Worm (Caenorhabditis elegans): ENCODE results near the gene aptf-3.

ce11 chrII:8611330-8611729 lies 17.3 kb downstream of the aptf-3 start:
- TF ChIP-seq ztf-23 (GFP tag; IDR thresholded peaks at IDR 0.05) (no peak), cog-1 (tag; optimal IDR thresholded peaks at IDR 0.05) (no peak), flt-1 (GFP tag; IDR thresholded peaks at IDR 0.05) (no peak), ref-1 (GFP tag; conservative IDR thresholded peaks at IDR 0.05) (no peak), klf-2 (GFP tag; conservative IDR thresholded peaks at IDR 0.05) (no peak), T22C8.4 (GFP tag; IDR thresholded peaks at IDR 0.05) (no peak)

Data from whole organism, midembryonic.